Worm (Caenorhabditis elegans): ENCODE measurements around the gene xrn-2.

xrn-2 gene

DNA sequence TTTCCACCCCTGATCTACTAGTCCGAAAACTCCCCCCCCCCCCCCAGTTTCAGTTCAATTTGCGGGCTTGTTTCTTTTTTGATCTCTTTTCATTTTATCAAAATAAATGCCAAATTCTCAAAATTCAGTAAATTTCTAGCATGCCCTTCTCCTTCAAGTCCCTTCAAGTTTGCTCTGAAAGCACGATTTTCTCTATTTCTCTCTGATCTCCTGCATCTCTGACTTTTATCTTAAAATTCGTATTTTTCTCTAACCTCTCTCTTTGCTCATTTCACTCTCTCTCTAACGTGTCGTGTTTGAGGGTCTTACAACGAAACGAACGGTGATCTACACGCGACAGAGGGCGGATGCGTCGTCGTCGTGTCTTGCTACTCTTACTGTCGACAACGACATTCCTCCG, 49.8 kb downstream of the xrn-2 start, which contains the start of gene ace-3:
ace-3 (plus strand) TSS at position 301 of the 400 bp plus-strand sequence.
- TF ChIP-seq mml-1 (tag; optimal IDR thresholded peaks at IDR 0.05), result no peak
- TF ChIP-seq nhr-76 (tag; optimal IDR thresholded peaks at IDR 0.05), result no peak
- TF ChIP-seq daf-12 (tag; optimal IDR thresholded peaks at IDR 0.05), result no peak
- TF ChIP-seq unc-62 (GFP tag; optimal IDR thresholded peaks at IDR 0.05), result no peak
- TF ChIP-seq nfya-1 (tag; optimal IDR thresholded peaks at IDR 0.05; ENCODE audit: insufficient read depth), result no peak
- TF ChIP-seq nhr-25 (tag; optimal IDR thresholded peaks at IDR 0.05), result no peak
- no peak for TF ChIP-seq nhr-23 (tag; optimal IDR thresholded peaks at IDR 0.05)
- TF ChIP-seq sea-2 (GFP tag; optimal IDR thresholded peaks at IDR 0.05), result no peak
- TF ChIP-seq ZK546.5 (tag; optimal IDR thresholded peaks at IDR 0.05), result no peak
- no peak for TF ChIP-seq R02D3.7 (tag; optimal IDR thresholded peaks at IDR 0.05)

DNA sequence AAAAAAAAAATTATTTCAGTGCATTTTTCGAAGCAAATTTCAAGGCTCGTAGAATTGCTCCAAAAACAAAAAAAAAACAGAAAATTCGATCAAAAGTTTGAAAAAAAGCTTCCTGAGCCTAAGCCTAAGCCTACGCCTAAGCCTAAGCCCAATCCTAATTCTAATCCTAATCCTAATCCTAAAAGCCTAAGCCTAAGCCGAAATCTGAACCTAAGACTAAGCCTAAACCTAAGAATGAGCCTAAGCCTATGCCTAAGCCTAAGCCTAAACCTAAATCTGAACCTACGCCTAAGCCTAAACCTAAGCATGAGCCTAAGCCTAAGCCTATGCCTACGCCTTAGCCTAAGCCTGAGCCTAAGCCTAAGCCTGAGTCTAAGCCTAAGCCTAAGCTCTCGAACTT, 50.6 kb downstream of the xrn-2 start:
- TF ChIP-seq zag-1 (tag; optimal IDR thresholded peaks at IDR 0.05) (no peak), nhr-28 (tag; optimal IDR thresholded peaks at IDR 0.05) (no peak), eor-1 (tag; optimal IDR thresholded peaks at IDR 0.05) (no peak)

DNA sequence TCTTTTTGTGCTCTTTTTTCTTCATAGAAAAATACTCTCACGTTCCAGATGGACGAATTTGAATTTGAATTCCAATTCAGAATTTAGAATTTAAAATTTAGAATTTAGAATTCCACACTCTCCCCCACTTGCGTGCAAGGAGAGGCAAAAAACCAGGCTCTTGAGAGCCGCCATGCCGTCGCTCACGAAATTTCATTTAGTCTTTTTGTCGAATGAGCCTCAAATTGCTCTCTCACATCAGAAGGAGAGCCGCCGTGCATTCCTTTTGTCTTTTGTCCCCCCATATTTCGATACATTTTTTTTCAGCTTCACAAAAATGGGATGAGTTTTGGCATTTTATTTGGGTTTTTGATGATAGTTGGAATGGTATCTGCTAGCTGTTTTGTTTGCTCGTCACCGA, 55.5 kb downstream of the xrn-2 start, which contains the start of gene hot-7:
hot-7 (plus strand) TSS at position 301 of the 400 bp plus-strand sequence.
- TF ChIP-seq hmg-11 (tag; optimal IDR thresholded peaks at IDR 0.05) (no peak), unc-62 (GFP tag; optimal IDR thresholded peaks at IDR 0.05) (no peak)

DNA sequence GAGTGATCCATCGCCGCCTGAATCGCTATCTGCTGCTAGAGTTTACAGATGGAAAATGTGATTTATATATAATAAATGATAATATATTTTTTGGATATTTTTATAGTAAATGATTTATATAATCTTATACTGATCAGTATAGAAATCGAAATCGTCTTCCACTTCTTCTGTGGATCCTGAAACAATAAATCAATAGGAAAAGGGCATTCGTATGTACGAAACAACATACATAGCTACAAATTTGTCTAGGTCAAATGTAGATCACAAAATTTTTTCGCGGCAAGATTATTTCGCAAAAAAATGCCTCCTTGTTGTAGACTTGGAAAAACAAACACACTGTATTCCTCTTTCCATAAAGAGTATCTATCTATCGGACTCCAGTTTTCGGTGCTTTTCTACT, 58.5 kb downstream of the xrn-2 start, which contains the start of gene Y48B6A.10:
Y48B6A.10 (plus strand) TSS at position 301 of the 400 bp plus-strand sequence.
- no peak for TF ChIP-seq ztf-11 (tag; optimal IDR thresholded peaks at IDR 0.05)
- no peak for TF ChIP-seq daf-12 (tag; optimal IDR thresholded peaks at IDR 0.05)
- TF ChIP-seq pqm-1 (tag; optimal IDR thresholded peaks at IDR 0.05), result no peak

Measured in whole organism, L3 larva.